Fruit fly (Drosophila melanogaster) whole organism, wandering third instar larva: ENCODE data around the gene NC2beta.

Experiments
- Abd-B ChIP-seq: fragments of >200 bp; optimal IDR thresholded peaks from 2 replicates; lab custom pipeline; 2017; ENCODE audit warnings: missing biosample characterization, missing genetic modification characterization
- Dfd ChIP-seq: fragments of >200 bp; optimal IDR thresholded peaks from 2 replicates; lab custom pipeline; 2017; ENCODE audit warnings: missing biosample characterization, missing genetic modification characterization
- Mio ChIP-seq: sonication (Bioruptor generic); optimal IDR thresholded peaks from 2 replicates; lab custom pipeline; 2016; ENCODE audit warnings: missing biosample characterization, missing genetic modification characterization
- N ChIP-seq: fragments of >200 bp; optimal IDR thresholded peaks from 2 replicates; lab custom pipeline; 2018; ENCODE audit warnings: missing biosample characterization, missing external identifiers, missing genetic modification characterization
- OdsH ChIP-seq: fragments of 200-800 bp; sonication (Bioruptor generic); optimal IDR thresholded peaks from 2 replicates; lab custom pipeline; 2016; ENCODE audit warnings: missing biosample characterization, mild to moderate bottlenecking, missing genetic modification characterization
- dsf ChIP-seq: sonication (Bioruptor generic); optimal IDR thresholded peaks from 2 replicates; lab custom pipeline; 2016; ENCODE audit warnings: missing biosample characterization, missing genetic modification characterization, borderline replicate concordance
- h ChIP-seq: fragments of 200-800 bp; sonication (Bioruptor generic); optimal IDR thresholded peaks from 3 replicates; lab custom pipeline; 2016; ENCODE audit warnings: missing biosample characterization, mild to moderate bottlenecking, missing genetic modification characterization
- lola ChIP-seq: fragments of >200 bp; optimal IDR thresholded peaks from 2 replicates; lab custom pipeline; 2017; ENCODE audit warnings: missing biosample characterization, missing genetic modification characterization
- pan ChIP-seq: fragments of >200 bp; optimal IDR thresholded peaks from 2 replicates; lab custom pipeline; 2017
- psq ChIP-seq: fragments of 200-800 bp; sonication (Bioruptor generic); optimal IDR thresholded peaks from 3 replicates; lab custom pipeline; 2017; ENCODE audit warnings: missing biosample characterization, mild to moderate bottlenecking, missing genetic modification characterization, moderate library complexity
- rgr ChIP-seq: fragments of 200-800 bp; sonication (Bioruptor generic); optimal IDR thresholded peaks from 3 replicates; lab custom pipeline; 2016; ENCODE audit warnings: missing biosample characterization, mild to moderate bottlenecking, missing genetic modification characterization
- woc ChIP-seq: sonication (Bioruptor generic); optimal IDR thresholded peaks from 2 replicates; lab custom pipeline; 2016; ENCODE audit warnings: missing biosample characterization, mild to moderate bottlenecking, missing genetic modification characterization

dm6 chr2L:15008034-15008433 is 421 bp downstream of the NC2beta start:
- TF ChIP-seq psq (GFP tag; lab: Kevin White, UChicago) (no peak), rgr (GFP tag; lab: Kevin White, UChicago) (no peak), dsf (GFP tag; lab: Kevin White, UChicago) (no peak), woc (GFP tag; lab: Kevin White, UChicago) (no peak), h (GFP tag; lab: Kevin White, UChicago) (no peak), OdsH (no peak), Abd-B (GFP tag; lab: Kevin White, UChicago) (no peak), Mio (GFP tag; lab: Kevin White, UChicago) (no peak), lola (no peak), pan (no peak), N (no peak), Dfd (no peak)
